Fruit fly (Drosophila melanogaster) Kc167 (cell line): ENCODE results near the gene CG32669.

ENCODE experiments used
- Myc ChIP-seq: fragments of >200 bp; optimal IDR thresholded peaks from 2 replicates; lab custom pipeline; 2017; ENCODE audit warnings: missing external identifiers
- h ChIP-seq: fragments of >200 bp; optimal IDR thresholded peaks from 3 replicates; lab custom pipeline; 2018; ENCODE audit warnings: missing external identifiers
- psq ChIP-seq: fragments of >200 bp; optimal IDR thresholded peaks from 2 replicates; lab custom pipeline; 2017; ENCODE audit warnings: missing external identifiers

DNA sequence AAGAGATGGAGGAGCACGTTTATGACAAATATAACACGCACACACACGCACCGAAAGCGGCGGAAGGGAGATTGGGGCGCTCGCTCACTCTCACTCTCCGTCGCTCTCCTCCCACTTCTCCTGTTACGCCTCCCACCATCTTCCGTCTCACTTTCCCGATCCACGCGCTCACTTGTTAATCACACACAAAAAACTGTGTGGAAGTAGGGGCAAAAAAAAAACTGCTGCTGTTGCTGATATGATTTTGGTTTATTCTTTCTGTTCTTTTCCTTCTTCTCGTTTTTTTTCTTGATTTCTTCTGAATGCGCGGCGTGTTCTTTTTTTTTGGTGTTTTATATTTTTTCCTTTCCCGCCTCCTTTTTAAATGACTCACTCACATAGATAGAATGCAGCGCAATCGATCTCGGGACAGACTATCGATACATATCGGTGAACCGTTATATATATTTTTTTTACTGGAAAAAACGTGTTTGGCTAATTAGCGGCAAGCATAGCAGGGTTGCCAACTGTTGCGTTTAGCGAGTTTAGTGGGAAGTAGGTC is 39.2 kb downstream of the CG32669 start:
- TF ChIP-seq h = no peak
- TF ChIP-seq psq = no peak
- no peak for TF ChIP-seq Myc
